Worm (Caenorhabditis elegans) whole organism, early embryonic: ENCODE measurements around the gene gos-28.

Experiments
- B0310.2 ChIP-seq: sonication (generic microtip); optimal IDR thresholded peaks from 2 replicates; lab custom pipeline; 2016; ENCODE audit warnings: mild to moderate bottlenecking, missing genetic modification characterization, missing compliant biosample characterization
- aly-1 ChIP-seq: sonication (generic microtip); optimal IDR thresholded peaks from 2 replicates; lab custom pipeline; 2016; ENCODE audit warnings: missing genetic modification characterization, missing compliant biosample characterization
- ama-1 ChIP-seq: fragments of 150-350 bp; optimal IDR thresholded peaks from 2 replicates; lab custom pipeline; 2014
- ceh-36 ChIP-seq: sonication (generic microtip); optimal IDR thresholded peaks from 2 replicates; lab custom pipeline; 2016; ENCODE audit warnings: missing genetic modification characterization, inconsistent platforms, missing compliant biosample characterization
- ets-7 ChIP-seq: sonication (generic microtip); optimal IDR thresholded peaks from 2 replicates; lab custom pipeline; 2016; ENCODE audit warnings: missing genotype, missing genetic modification characterization, missing compliant biosample characterization
- flt-1 ChIP-seq: fragments of 200-800 bp; sonication (Bioruptor generic); IDR thresholded peaks from 2 replicates; pipeline ENCODE4 v1.3.6; 2022; ENCODE audit warnings: missing genetic modification characterization, missing compliant biosample characterization
- hmbx-1 ChIP-seq: sonication (generic microtip); optimal IDR thresholded peaks from 2 replicates; lab custom pipeline; 2016; ENCODE audit warnings: mild to moderate bottlenecking, missing genetic modification characterization, missing compliant biosample characterization
- hmg-4 ChIP-seq: fragments of 200-800 bp; sonication (Bioruptor generic); optimal IDR thresholded peaks from 2 replicates; lab custom pipeline; 2018; ENCODE audit warnings: mild to moderate bottlenecking, missing genetic modification characterization, missing compliant biosample characterization
- hnd-1 ChIP-seq: sonication (generic microtip); optimal IDR thresholded peaks from 2 replicates; lab custom pipeline; 2016; ENCODE audit warnings: missing genetic modification characterization, missing compliant biosample characterization
- pes-1 ChIP-seq: fragments of 200-800 bp; sonication (Bioruptor generic); IDR thresholded peaks from 2 replicates; pipeline ENCODE4 v1.3.6; 2022; ENCODE audit warnings: missing genetic modification reagents, missing genetic modification characterization, missing compliant biosample characterization
- sea-1 ChIP-seq: fragments of 200-800 bp; sonication (Bioruptor generic); conservative IDR thresholded peaks from 2 replicates; pipeline ENCODE4 v1.3.6; 2022; ENCODE audit warnings: missing genetic modification characterization, missing compliant biosample characterization
- tbx-11 ChIP-seq: fragments of 200-800 bp; sonication (Bioruptor generic); IDR thresholded peaks from 2 replicates; pipeline ENCODE4 v1.3.6; 2022; ENCODE audit warnings: missing genetic modification characterization, missing compliant biosample characterization
- tbx-37 ChIP-seq: fragments of 200-800 bp; sonication (Bioruptor generic); conservative IDR thresholded peaks from 2 replicates; pipeline ENCODE4 v1.3.6; 2022; ENCODE audit warnings: missing genetic modification reagents, missing genetic modification characterization, missing compliant biosample characterization
- tra-4 ChIP-seq: sonication (generic microtip); optimal IDR thresholded peaks from 2 replicates; lab custom pipeline; 2017; ENCODE audit warnings: missing genetic modification characterization, missing compliant biosample characterization

- TF ChIP-seq hmbx-1 (tag; lab: Kevin White, UChicago) = no peak
- TF ChIP-seq flt-1 (GFP tag; lab: Robert Waterston, UW) = no peak
- TF ChIP-seq ama-1 = no peak
- TF ChIP-seq tbx-11 (GFP tag; lab: Robert Waterston, UW) = no peak
- TF ChIP-seq B0310.2 = no peak
- TF ChIP-seq pes-1 (GFP tag; lab: Robert Waterston, UW) = no peak
- no peak for TF ChIP-seq hmg-4 (GFP tag; lab: Kevin White, UChicago)
- no peak for TF ChIP-seq tra-4
- TF ChIP-seq ceh-36 (tag; lab: Kevin White, UChicago) = no peak
- TF ChIP-seq tbx-37 (GFP tag; lab: Robert Waterston, UW) = no peak
- TF ChIP-seq ets-7 = no peak
- TF ChIP-seq hnd-1 (tag; lab: Kevin White, UChicago) = no peak
- TF ChIP-seq aly-1 = no peak
- TF ChIP-seq sea-1 (GFP tag; lab: Robert Waterston, UW) = no peak
Observed at ce11 chrIII:7367012-7367760, 18.2 kb upstream of the gos-28 start, which contains the start of the genes T20B12.5 and T20B12.4.
